Worm (Caenorhabditis elegans): Measurements from ENCODE around the gene D2089.3.

Gene D2089.3

ce11 chrII:10714262-10714933 is 49.5 kb upstream of the D2089.3 start, which contains the start of the genes dph-2 and C09G5.7 (continued):
- TF ChIP-seq nfya-2 (GFP tag; IDR thresholded peaks at IDR 0.05) (no peak), ceh-40 (GFP tag; IDR thresholded peaks at IDR 0.05) (no peak), aptf-3 (GFP tag; IDR thresholded peaks at IDR 0.05) (no peak), snpc-1.3 (tag; optimal IDR thresholded peaks at IDR 0.05; ENCODE audit: insufficient read depth) (no peak), lsy-27 (tag; optimal IDR thresholded peaks at IDR 0.05; ENCODE audit: borderline replicate concordance, insufficient read depth) (no peak), zfh-2 (GFP tag; conservative IDR thresholded peaks at IDR 0.05) (no peak), F55B11.4 (tag; optimal IDR thresholded peaks at IDR 0.05; ENCODE audit: borderline replicate concordance, insufficient read depth) (no peak), unc-130 (GFP tag; optimal IDR thresholded peaks at IDR 0.05) (no peak)

- TF ChIP-seq pha-4 (tag; optimal IDR thresholded peaks at IDR 0.05) = no peak
- TF ChIP-seq F55B11.4 (tag; optimal IDR thresholded peaks at IDR 0.05; ENCODE audit: borderline replicate concordance, insufficient read depth) = no peak
- TF ChIP-seq mel-28 (tag; optimal IDR thresholded peaks at IDR 0.05; ENCODE audit: borderline replicate concordance) = no peak
- TF ChIP-seq rcor-1 (GFP tag; IDR thresholded peaks at IDR 0.05) = no peak
- TF ChIP-seq T26A5.8 (tag; optimal IDR thresholded peaks at IDR 0.05) = no peak
- no peak for TF ChIP-seq egl-44 (GFP tag; IDR thresholded peaks at IDR 0.05)
- no peak for TF ChIP-seq F52B5.7 (tag; optimal IDR thresholded peaks at IDR 0.05)
- no peak for TF ChIP-seq let-607 (tag; optimal IDR thresholded peaks at IDR 0.05)
- no peak for TF ChIP-seq ztf-22 (GFP tag; optimal IDR thresholded peaks at IDR 0.05)
- no peak for TF ChIP-seq F23B12.7 (tag; optimal IDR thresholded peaks at IDR 0.05; ENCODE audit: insufficient read depth)
- no peak for TF ChIP-seq ceh-40 (GFP tag; IDR thresholded peaks at IDR 0.05)
- no peak for TF ChIP-seq ceh-91 (GFP tag; IDR thresholded peaks at IDR 0.05)
- TF ChIP-seq lin-40 (tag; optimal IDR thresholded peaks at IDR 0.05) = no peak
- TF ChIP-seq ekl-4 (GFP tag; IDR thresholded peaks at IDR 0.05) = no peak
- no peak for TF ChIP-seq him-1 (tag; optimal IDR thresholded peaks at IDR 0.05)
- no peak for TF ChIP-seq C17E4.6 (GFP tag; IDR thresholded peaks at IDR 0.05)
- no peak for TF ChIP-seq sdz-38 (tag; optimal IDR thresholded peaks at IDR 0.05)
- TF ChIP-seq attf-5 (GFP tag; optimal IDR thresholded peaks at IDR 0.05) = no peak
Observed at ce11 chrII:10708660-10709059, 43.7 kb upstream of the D2089.3 start, which contains the start of gene bli-1. Gene bli-1 (plus strand): TSS chrII:10708960.

DNA sequence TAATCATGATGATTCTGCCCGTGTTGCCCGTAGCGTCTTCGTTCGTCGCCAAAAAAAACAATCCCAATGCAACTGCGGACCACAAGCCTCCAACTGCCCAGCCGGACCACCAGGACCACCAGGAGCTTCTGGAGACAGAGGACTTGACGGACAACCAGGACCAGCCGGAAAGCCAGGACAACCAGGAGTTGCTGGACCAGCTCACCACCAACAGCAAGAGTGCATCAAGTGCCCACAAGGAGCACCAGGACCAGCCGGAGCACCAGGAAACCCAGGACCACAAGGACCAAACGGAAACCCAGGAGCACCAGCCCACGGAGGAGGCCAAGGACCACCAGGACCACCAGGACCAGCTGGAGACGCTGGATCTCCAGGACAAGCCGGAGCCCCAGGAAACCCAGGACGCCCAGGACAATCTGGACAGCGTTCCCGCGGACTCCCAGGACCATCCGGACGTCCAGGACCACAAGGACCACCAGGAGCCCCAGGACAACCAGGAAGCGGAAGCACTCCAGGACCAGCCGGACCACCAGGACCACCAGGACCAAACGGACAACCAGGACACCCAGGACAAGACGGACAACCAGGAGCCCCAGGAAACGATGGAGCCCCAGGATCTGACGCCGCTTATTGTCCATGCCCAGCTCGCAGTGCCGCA is 42.6 kb upstream of the D2089.3 start:
- TF ChIP-seq zfh-2 (GFP tag; conservative IDR thresholded peaks at IDR 0.05) (peak; percentile 88), lin-26 (GFP tag; IDR thresholded peaks at IDR 0.05) (peak; percentile 85), lin-40 (tag; optimal IDR thresholded peaks at IDR 0.05) (peak; percentile 62), ztf-18 (tag; optimal IDR thresholded peaks at IDR 0.05) (peak; percentile 4), dox-1 (GFP tag; IDR thresholded peaks at IDR 0.05) (0 out of 2 replicates have a peak, but pooled peaks have one; percentile 17), egrh-3 (GFP tag; IDR thresholded peaks at IDR 0.05) (peak; percentile 91), let-526 (GFP tag; IDR thresholded peaks at IDR 0.05) (no peak), ZK185.1 (tag; optimal IDR thresholded peaks at IDR 0.05; ENCODE audit: poor library complexity, severe bottlenecking) (no peak), B0336.3 (GFP tag; IDR thresholded peaks at IDR 0.05) (peak; percentile 8; the same call in 1 of the 2 replicates), ztf-26 (tag; optimal IDR thresholded peaks at IDR 0.05) (peak; percentile 90), F57A8.1 (GFP tag; optimal IDR thresholded peaks at IDR 0.05) (no peak), nfya-1 (tag; optimal IDR thresholded peaks at IDR 0.05; ENCODE audit: borderline replicate concordance, insufficient read depth) (no peak)

Measured in whole organism, young adult.